Worm (Caenorhabditis elegans) whole organism, early embryonic: Measurements from ENCODE around the gene elpc-2.

Experiments used
- B0310.2 ChIP-seq: sonication (generic microtip); optimal IDR thresholded peaks from 2 replicates; lab custom pipeline; 2016; ENCODE audit warnings: mild to moderate bottlenecking, missing genetic modification characterization, missing compliant biosample characterization
- F13C5.2 ChIP-seq: sonication (generic microtip); optimal IDR thresholded peaks from 2 replicates; lab custom pipeline; 2017; ENCODE audit warnings: mild to moderate bottlenecking, missing genetic modification characterization, inconsistent platforms, missing compliant biosample characterization
- aly-1 ChIP-seq: sonication (generic microtip); optimal IDR thresholded peaks from 2 replicates; lab custom pipeline; 2016; ENCODE audit warnings: missing genetic modification characterization, missing compliant biosample characterization
- ama-1 ChIP-seq: fragments of 150-350 bp; optimal IDR thresholded peaks from 2 replicates; lab custom pipeline; 2014
- ceh-13 ChIP-seq: fragments of 200-800 bp; sonication (Bioruptor generic); optimal IDR thresholded peaks from 2 replicates; lab custom pipeline; 2018; ENCODE audit warnings: mild to moderate bottlenecking, missing genetic modification characterization, missing compliant biosample characterization
- ceh-36 ChIP-seq: sonication (generic microtip); optimal IDR thresholded peaks from 2 replicates; lab custom pipeline; 2016; ENCODE audit warnings: missing genetic modification characterization, inconsistent platforms, missing compliant biosample characterization
- ets-7 ChIP-seq: sonication (generic microtip); optimal IDR thresholded peaks from 2 replicates; lab custom pipeline; 2016; ENCODE audit warnings: missing genotype, missing genetic modification characterization, missing compliant biosample characterization
- flt-1 ChIP-seq: fragments of 200-800 bp; sonication (Bioruptor generic); IDR thresholded peaks from 2 replicates; pipeline ENCODE4 v1.3.6; 2022; ENCODE audit warnings: missing genetic modification characterization, missing compliant biosample characterization
- hmbx-1 ChIP-seq: sonication (generic microtip); optimal IDR thresholded peaks from 2 replicates; lab custom pipeline; 2016; ENCODE audit warnings: mild to moderate bottlenecking, missing genetic modification characterization, missing compliant biosample characterization
- hmg-4 ChIP-seq: fragments of 200-800 bp; sonication (Bioruptor generic); optimal IDR thresholded peaks from 2 replicates; lab custom pipeline; 2018; ENCODE audit warnings: mild to moderate bottlenecking, missing genetic modification characterization, missing compliant biosample characterization
- pes-1 ChIP-seq: fragments of 200-800 bp; sonication (Bioruptor generic); IDR thresholded peaks from 2 replicates; pipeline ENCODE4 v1.3.6; 2022; ENCODE audit warnings: missing genetic modification reagents, missing genetic modification characterization, missing compliant biosample characterization
- tbx-37 ChIP-seq: fragments of 200-800 bp; sonication (Bioruptor generic); conservative IDR thresholded peaks from 2 replicates; pipeline ENCODE4 v1.3.6; 2022; ENCODE audit warnings: missing genetic modification reagents, missing genetic modification characterization, missing compliant biosample characterization
- tra-4 ChIP-seq: sonication (generic microtip); optimal IDR thresholded peaks from 2 replicates; lab custom pipeline; 2017; ENCODE audit warnings: missing genetic modification characterization, missing compliant biosample characterization

ce11 chrIII:12658649-12659048, 14.8 kb upstream of the elpc-2 start:
- TF ChIP-seq hmg-4 (GFP tag; lab: Kevin White, UChicago) (no peak), tbx-37 (GFP tag; lab: Robert Waterston, UW) (no peak), aly-1 (tag; lab: Kevin White, UChicago) (no peak), ama-1 (lab: Kevin White, UChicago) (no peak), flt-1 (GFP tag; lab: Robert Waterston, UW) (no peak), ceh-36 (tag; lab: Kevin White, UChicago) (no peak), B0310.2 (tag; lab: Kevin White, UChicago) (no peak), ceh-13 (GFP tag; lab: Kevin White, UChicago) (no peak), ets-7 (tag; lab: Kevin White, UChicago) (no peak), pes-1 (GFP tag; lab: Robert Waterston, UW) (no peak), hmbx-1 (tag; lab: Kevin White, UChicago) (no peak), tra-4 (tag; lab: Kevin White, UChicago) (no peak), F13C5.2 (tag; lab: Kevin White, UChicago) (no peak)
